Fruit fly (Drosophila melanogaster): Measurements from ENCODE around the gene mtgo.

mtgo gene

DNA sequence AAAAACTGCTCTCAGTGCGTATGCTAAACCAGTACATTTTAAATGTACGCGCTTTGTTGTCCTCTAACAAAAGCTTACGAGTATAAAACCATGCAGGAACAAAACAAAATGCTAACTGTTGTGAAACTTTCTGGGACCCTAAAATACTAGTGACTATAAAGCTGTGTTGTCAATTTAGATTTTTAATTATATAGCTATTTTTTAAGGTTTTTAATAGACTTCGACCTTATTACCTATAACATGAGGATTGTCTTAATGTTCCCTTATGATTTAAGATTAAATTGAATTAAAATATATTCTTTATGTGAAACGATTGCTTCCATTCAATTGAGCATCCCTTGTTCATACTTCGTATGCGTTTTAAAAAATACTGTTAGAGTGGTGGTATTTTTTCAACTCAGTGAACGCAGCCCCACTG lies 111.9 kb downstream of the mtgo start (continued):
- TF ChIP-seq unc-4 (GFP tag; IDR thresholded peaks at IDR 0.05; ENCODE audit: partially characterized antibody) (no peak), CTCF (GFP tag; optimal IDR thresholded peaks at IDR 0.05) (no peak), CG9797 (GFP tag; optimal IDR thresholded peaks at IDR 0.05) (peak; percentile 64), CG6689 (GFP tag; IDR thresholded peaks at IDR 0.05) (peak; percentile 77), TFAM (GFP tag; optimal IDR thresholded peaks at IDR 0.05) (no peak), Dp (GFP tag; optimal IDR thresholded peaks at IDR 0.05) (peak; percentile 95), CG15514 (GFP tag; optimal IDR thresholded peaks at IDR 0.05) (peak; percentile 55), aop (GFP tag; IDR thresholded peaks at IDR 0.05) (no peak), CG6854 (GFP tag; optimal IDR thresholded peaks at IDR 0.05) (no peak), esg (GFP tag; conservative IDR thresholded peaks at IDR 0.05) (peak; percentile 77), Ravus (GFP tag; IDR thresholded peaks at IDR 0.05) (peak; percentile 43), hkb (optimal IDR thresholded peaks at IDR 0.05) (no peak), hkb (GFP tag; IDR thresholded peaks at IDR 0.05) (peak; percentile 76), CG17385 (GFP tag; optimal IDR thresholded peaks at IDR 0.05) (no peak), p53 (GFP tag; optimal IDR thresholded peaks at IDR 0.05) (no peak), fd64A (GFP tag; optimal IDR thresholded peaks at IDR 0.05) (no peak), abd-A (tag; optimal IDR thresholded peaks at IDR 0.05) (no peak), fd102C (GFP tag; optimal IDR thresholded peaks at IDR 0.05) (no peak), CG10543 (GFP tag; optimal IDR thresholded peaks at IDR 0.05) (no peak), psq (GFP tag; optimal IDR thresholded peaks at IDR 0.05) (peak; percentile 19), Eip74EF (GFP tag; optimal IDR thresholded peaks at IDR 0.05) (no peak), schlank (tag; optimal IDR thresholded peaks at IDR 0.05) (no peak), CG13775 (GFP tag; optimal IDR thresholded peaks at IDR 0.05) (peak; percentile 68), CG10366 (GFP tag; IDR thresholded peaks at IDR 0.05) (peak; percentile 70), Max (GFP tag; optimal IDR thresholded peaks at IDR 0.05) (no peak), CG33557 (GFP tag; optimal IDR thresholded peaks at IDR 0.05) (peak; percentile 42), CG17328 (GFP tag; IDR thresholded peaks at IDR 0.05) (peak; percentile 70; the same call in 1 of the 2 replicates), nau (GFP tag; optimal IDR thresholded peaks at IDR 0.05) (no peak), CG2712 (tag; optimal IDR thresholded peaks at IDR 0.05) (peak; percentile 82), GATAe (GFP tag; conservative IDR thresholded peaks at IDR 0.05) (no peak), Sox102F (GFP tag; optimal IDR thresholded peaks at IDR 0.05) (peak; percentile 81), bcd (GFP tag; optimal IDR thresholded peaks at IDR 0.05) (peak; percentile 62), NC2α (GFP tag; optimal IDR thresholded peaks at IDR 0.05) (no peak), ara (GFP tag; IDR thresholded peaks at IDR 0.05) (peak; percentile 63), Nf-YC (tag; optimal IDR thresholded peaks at IDR 0.05) (no peak), CG8924 (tag; optimal IDR thresholded peaks at IDR 0.05) (peak; percentile 77), CG6791 (GFP tag; IDR thresholded peaks at IDR 0.05; ENCODE audit: partially characterized antibody) (no peak), Vsx1 (GFP tag; optimal IDR thresholded peaks at IDR 0.05) (no peak), CG32532 (GFP tag; IDR thresholded peaks at IDR 0.05) (peak; percentile 74), CG31365 (tag; optimal IDR thresholded peaks at IDR 0.05) (no peak), sqz (GFP tag; optimal IDR thresholded peaks at IDR 0.05) (no peak), prd (optimal IDR thresholded peaks at IDR 0.05) (no peak), prd (GFP tag; IDR thresholded peaks at IDR 0.05) (peak; percentile 90), knrl (GFP tag; IDR thresholded peaks at IDR 0.05; ENCODE audit: partially characterized antibody) (no peak), ci (GFP tag; IDR thresholded peaks at IDR 0.05) (peak; percentile 65; the same call in 1 of the 3 replicates), pan (optimal IDR thresholded peaks at IDR 0.05) (no peak), pan (GFP tag; optimal IDR thresholded peaks at IDR 0.05 in 1 of 2, IDR thresholded peaks at IDR 0.05 in 1 of 2) (peak in 1 of 2 experiments; percentile 83), sima (GFP tag; optimal IDR thresholded peaks at IDR 0.05) (no peak), Oli (tag; optimal IDR thresholded peaks at IDR 0.05) (peak; percentile 54), Hr3 (GFP tag; optimal IDR thresholded peaks at IDR 0.05) (peak; percentile 79), sr (GFP tag; IDR thresholded peaks at IDR 0.05) (no peak), CG15601 (tag; optimal IDR thresholded peaks at IDR 0.05) (no peak)

All from whole organism, embryonic.